Worm (Caenorhabditis elegans): ENCODE results near the gene B0252.11.

ce11 chrII:6927034-6927433 is 9.4 kb upstream of the B0252.11 start:
- TF ChIP-seq egl-13 (tag; optimal IDR thresholded peaks at IDR 0.05) (no peak), dpl-1 (GFP tag; optimal IDR thresholded peaks at IDR 0.05) (no peak), snpc-4 (tag; optimal IDR thresholded peaks at IDR 0.05) (no peak), egl-27 (tag; optimal IDR thresholded peaks at IDR 0.05) (no peak), jun-1 (tag; optimal IDR thresholded peaks at IDR 0.05) (no peak), unc-62 (GFP tag; optimal IDR thresholded peaks at IDR 0.05) (no peak), lin-15B (tag; optimal IDR thresholded peaks at IDR 0.05) (no peak), skn-1 (tag; optimal IDR thresholded peaks at IDR 0.05) (no peak), ama-1 (optimal IDR thresholded peaks at IDR 0.05) (no peak), nhr-19 (GFP tag; conservative IDR thresholded peaks at IDR 0.05) (no peak), nhr-90 (tag; optimal IDR thresholded peaks at IDR 0.05; ENCODE audit: poor library complexity) (no peak), lin-39 (tag; optimal IDR thresholded peaks at IDR 0.05) (no peak)

All from whole organism, L1 larva.